Worm (Caenorhabditis elegans) whole organism, L1 larva: Measurements from ENCODE around the gene ZK1058.3.

Experiments
- alr-1 ChIP-seq: fragments of 200-800 bp; sonication (Bioruptor generic); optimal IDR thresholded peaks from 2 replicates; lab custom pipeline; 2018; ENCODE audit warnings: borderline replicate concordance, mild to moderate bottlenecking, missing genetic modification characterization, missing compliant biosample characterization
- ama-1 ChIP-seq: fragments of 150-350 bp; optimal IDR thresholded peaks from 2 replicates; lab custom pipeline; 2014
- efl-1 ChIP-seq, 4 experiments: fragments of 150-350 bp; optimal IDR thresholded peaks in 3 of 4; peaks in 1 of 4; 1 replicate in 1 of 4; 2 replicates in 3 of 4; lab custom pipeline; 2014; ENCODE audit warnings: missing biosample characterization in 2 of 4, missing genetic modification characterization in 2 of 4, missing genetic modification reagents in 2 of 4
- elt-2 ChIP-seq: sonication (generic microtip); optimal IDR thresholded peaks from 2 replicates; lab custom pipeline; 2016; ENCODE audit warnings: missing genetic modification characterization, mild to moderate bottlenecking, inconsistent platforms, missing compliant biosample characterization, missing genetic modification reagents
- elt-3 ChIP-seq, 6 experiments: fragments of 150-350 bp in 1 of 6; sonication (generic microtip); optimal IDR thresholded peaks; 2 replicates each; lab custom pipeline; 2017 to 2018; ENCODE audit warnings: missing biosample characterization in 6 of 6, missing genetic modification characterization in 6 of 6, inconsistent platforms in 1 of 6
- ets-5 ChIP-seq: fragments of 200-800 bp; sonication (Bioruptor generic); IDR thresholded peaks from 2 replicates; pipeline ENCODE4 v1.3.6; 2022; ENCODE audit warnings: missing genetic modification characterization, missing compliant biosample characterization
- lin-13 ChIP-seq: fragments of 150-350 bp; optimal IDR thresholded peaks from 2 replicates; lab custom pipeline; 2014; ENCODE audit warnings: missing biosample characterization, missing genetic modification reagents, missing genetic modification characterization
- lin-35 ChIP-seq, 2 experiments: fragments of 150-350 bp; optimal IDR thresholded peaks; 2 replicates each; lab custom pipeline; 2014; ENCODE audit warnings: missing biosample characterization in 2 of 2, missing genetic modification characterization in 2 of 2, missing genetic modification reagents in 2 of 2
- mef-2 ChIP-seq: fragments of 150-350 bp; optimal IDR thresholded peaks from 2 replicates; lab custom pipeline; 2014; ENCODE audit warnings: missing biosample characterization, missing genetic modification characterization
- nhr-11 ChIP-seq: fragments of 150-350 bp; optimal IDR thresholded peaks from 2 replicates; lab custom pipeline; 2014; ENCODE audit warnings: missing biosample characterization, missing genetic modification characterization
- nhr-77 ChIP-seq: fragments of 150-350 bp; optimal IDR thresholded peaks from 2 replicates; lab custom pipeline; 2014; ENCODE audit warnings: missing biosample characterization, missing genetic modification characterization
- nhr-85 ChIP-seq: sonication (generic microtip); peaks from one replicate; lab custom pipeline; 2016; ENCODE audit warnings: missing genetic modification characterization, inconsistent platforms, missing compliant biosample characterization
- skn-1 ChIP-seq: fragments of 150-350 bp; optimal IDR thresholded peaks from 2 replicates; lab custom pipeline; 2014; ENCODE audit warnings: missing biosample characterization, missing genetic modification characterization
- ztf-4 ChIP-seq: fragments of 150-350 bp; optimal IDR thresholded peaks from 2 replicates; lab custom pipeline; 2014; ENCODE audit warnings: missing biosample characterization, missing genetic modification characterization

- no peak for TF ChIP-seq nhr-85 (tag; lab: Kevin White, UChicago)
- TF ChIP-seq ztf-4 (tag; lab: Kevin White, UChicago): no peak
- TF ChIP-seq skn-1 (tag; lab: Kevin White, UChicago): no peak
- no peak for TF ChIP-seq nhr-77 (tag; lab: Kevin White, UChicago)
- no peak for TF ChIP-seq elt-2 (tag; lab: Kevin White, UChicago)
- peak in 1 of 2 experiments; percentile 16 for TF ChIP-seq efl-1 (optimal IDR thresholded peaks at IDR 0.05; lab: Kevin White, UChicago)
- TF ChIP-seq efl-1 (GFP tag; optimal IDR thresholded peaks at IDR 0.05 in 1 of 2; lab: Kevin White, UChicago): no peak
- TF ChIP-seq lin-13 (GFP tag; lab: Kevin White, UChicago): no peak
- TF ChIP-seq alr-1 (tag; lab: Kevin White, UChicago): no peak
- TF ChIP-seq ama-1: no peak
- TF ChIP-seq elt-3 (tag; optimal IDR thresholded peaks at IDR 0.05; lab: Kevin White, UChicago): no peak
- no peak for TF ChIP-seq mef-2
- peak in 1 of 2 experiments; percentile 23 for TF ChIP-seq lin-35 (GFP tag; optimal IDR thresholded peaks at IDR 0.05; lab: Kevin White, UChicago)
- TF ChIP-seq nhr-11 (tag; lab: Kevin White, UChicago): no peak
- TF ChIP-seq ets-5 (GFP tag; lab: Robert Waterston, UW): no peak
These were observed 3.0 kb upstream of the ZK1058.3 start for ce11 chrIII:3915705-3916104.
